Worm (Caenorhabditis elegans) whole organism, L1 larva: ENCODE results near the gene F10E9.3.
A peak's percentile ranks its signal among the peaks of the same experiment; 100 is the strongest.

Experiments
- C16A3.4 ChIP-seq: fragments of 150-350 bp; optimal IDR thresholded peaks from 2 replicates; lab custom pipeline; 2014; ENCODE audit warnings: missing biosample characterization, missing genetic modification characterization
- aha-1 ChIP-seq: fragments of 150-350 bp; optimal IDR thresholded peaks from 2 replicates; lab custom pipeline; 2014; ENCODE audit warnings: missing biosample characterization, missing genetic modification characterization
- ama-1 ChIP-seq: fragments of 150-350 bp; optimal IDR thresholded peaks from 2 replicates; lab custom pipeline; 2014
- blmp-1 ChIP-seq: fragments of 150-350 bp; optimal IDR thresholded peaks from 2 replicates; lab custom pipeline; 2014; ENCODE audit warnings: missing biosample characterization, missing genetic modification characterization
- ceh-82 ChIP-seq, 3 experiments: fragments of 150-350 bp in 1 of 3; sonication (generic microtip) in 2 of 3; optimal IDR thresholded peaks; 2 replicates each; lab custom pipeline; 2014 to 2017; ENCODE audit warnings: missing biosample characterization in 3 of 3, missing genetic modification characterization in 3 of 3
- ces-1 ChIP-seq: fragments of 150-350 bp; optimal IDR thresholded peaks from 2 replicates; lab custom pipeline; 2014; ENCODE audit warnings: missing biosample characterization, missing genetic modification reagents, missing genetic modification characterization
- dsc-1 ChIP-seq: sonication (generic microtip); optimal IDR thresholded peaks from 2 replicates; lab custom pipeline; 2016; ENCODE audit warnings: mild to moderate bottlenecking, missing genetic modification characterization, missing compliant biosample characterization
- efl-1 ChIP-seq, 4 experiments: fragments of 150-350 bp; optimal IDR thresholded peaks in 3 of 4; peaks in 1 of 4; 1 replicate in 1 of 4; 2 replicates in 3 of 4; lab custom pipeline; 2014; ENCODE audit warnings: missing biosample characterization in 2 of 4, missing genetic modification characterization in 2 of 4, missing genetic modification reagents in 2 of 4
- elt-2 ChIP-seq: sonication (generic microtip); optimal IDR thresholded peaks from 2 replicates; lab custom pipeline; 2016; ENCODE audit warnings: missing genetic modification characterization, mild to moderate bottlenecking, inconsistent platforms, missing compliant biosample characterization, missing genetic modification reagents
- elt-3 ChIP-seq, 6 experiments: fragments of 150-350 bp in 1 of 6; sonication (generic microtip); optimal IDR thresholded peaks; 2 replicates each; lab custom pipeline; 2017 to 2018; ENCODE audit warnings: missing biosample characterization in 6 of 6, missing genetic modification characterization in 6 of 6, inconsistent platforms in 1 of 6
- fkh-4 ChIP-seq: sonication (generic microtip); optimal IDR thresholded peaks from 2 replicates; lab custom pipeline; 2016; ENCODE audit warnings: missing compliant biosample characterization, missing genetic modification characterization, borderline replicate concordance
- fos-1 ChIP-seq: fragments of 150-350 bp; optimal IDR thresholded peaks from 2 replicates; lab custom pipeline; 2014; ENCODE audit warnings: missing biosample characterization, missing genetic modification characterization
- hlh-17 ChIP-seq: fragments of 200-800 bp; sonication (Bioruptor generic); optimal IDR thresholded peaks from 2 replicates; lab custom pipeline; 2018; ENCODE audit warnings: missing genetic modification characterization, mild to moderate bottlenecking, missing compliant biosample characterization, moderate library complexity, borderline replicate concordance
- hlh-4 ChIP-seq: sonication (generic microtip); optimal IDR thresholded peaks from 2 replicates; lab custom pipeline; 2016; ENCODE audit warnings: mild to moderate bottlenecking, missing genetic modification characterization, missing compliant biosample characterization
- irx-1 ChIP-seq: sonication (generic microtip); optimal IDR thresholded peaks from 2 replicates; lab custom pipeline; 2016; ENCODE audit warnings: missing genetic modification characterization, missing compliant biosample characterization
- isw-1 ChIP-seq: fragments of 200-800 bp; sonication (Bioruptor generic); IDR thresholded peaks from 2 replicates; pipeline ENCODE4 v1.3.6; 2022; ENCODE audit warnings: missing genetic modification characterization, missing compliant biosample characterization
- jun-1 ChIP-seq: fragments of 150-350 bp; optimal IDR thresholded peaks from 2 replicates; lab custom pipeline; 2014; ENCODE audit warnings: missing biosample characterization, missing genetic modification reagents, missing genetic modification characterization
- lin-14 ChIP-seq: fragments of 200-800 bp; sonication (Bioruptor generic); optimal IDR thresholded peaks from 2 replicates; lab custom pipeline; 2018; ENCODE audit warnings: mild to moderate bottlenecking, missing genetic modification characterization, moderate library complexity, missing compliant biosample characterization
- lin-35 ChIP-seq, 2 experiments: fragments of 150-350 bp; optimal IDR thresholded peaks; 2 replicates each; lab custom pipeline; 2014; ENCODE audit warnings: missing biosample characterization in 2 of 2, missing genetic modification characterization in 2 of 2, missing genetic modification reagents in 2 of 2
- lin-39 ChIP-seq: fragments of 150-350 bp; optimal IDR thresholded peaks from 2 replicates; lab custom pipeline; 2014; ENCODE audit warnings: missing biosample characterization, missing genetic modification reagents, missing genetic modification characterization
- lsy-2 ChIP-seq, 2 experiments: fragments of 150-350 bp; optimal IDR thresholded peaks; 2 replicates each; lab custom pipeline; 2014; ENCODE audit warnings: missing biosample characterization in 2 of 2, missing genetic modification characterization in 2 of 2
- mab-9 ChIP-seq: fragments of 200-800 bp; sonication (Bioruptor generic); IDR thresholded peaks from 2 replicates; pipeline ENCODE4 v1.3.6; 2022; ENCODE audit warnings: missing genetic modification reagents, missing genetic modification characterization, missing compliant biosample characterization
- mef-2 ChIP-seq: fragments of 150-350 bp; optimal IDR thresholded peaks from 2 replicates; lab custom pipeline; 2014; ENCODE audit warnings: missing biosample characterization, missing genetic modification characterization
- mep-1 ChIP-seq: fragments of 150-350 bp; optimal IDR thresholded peaks from 2 replicates; lab custom pipeline; 2014; ENCODE audit warnings: missing biosample characterization, missing genetic modification characterization
- nhr-12 ChIP-seq: sonication (generic microtip); optimal IDR thresholded peaks from 2 replicates; lab custom pipeline; 2017; ENCODE audit warnings: missing biosample characterization, missing genetic modification characterization
- nhr-19 ChIP-seq: fragments of 200-800 bp; sonication (Bioruptor generic); conservative IDR thresholded peaks from 2 replicates; pipeline ENCODE4 v1.3.6; 2022; ENCODE audit warnings: missing genetic modification characterization, missing compliant biosample characterization
- nhr-20 ChIP-seq: sonication (generic microtip); optimal IDR thresholded peaks from 2 replicates; lab custom pipeline; 2016; ENCODE audit warnings: mild to moderate bottlenecking, missing genetic modification characterization, missing compliant biosample characterization
- nhr-47 ChIP-seq: sonication (generic microtip); optimal IDR thresholded peaks from 2 replicates; lab custom pipeline; 2016; ENCODE audit warnings: mild to moderate bottlenecking, missing genetic modification characterization, moderate library complexity, missing compliant biosample characterization
- nhr-71 ChIP-seq: sonication (generic microtip); optimal IDR thresholded peaks from 2 replicates; lab custom pipeline; 2016; ENCODE audit warnings: mild to moderate bottlenecking, missing genetic modification characterization, moderate library complexity, missing compliant biosample characterization
- nhr-76 ChIP-seq: sonication (generic microtip); optimal IDR thresholded peaks from 2 replicates; lab custom pipeline; 2017; ENCODE audit warnings: missing biosample characterization, missing genetic modification characterization
- nhr-84 ChIP-seq: sonication (generic microtip); optimal IDR thresholded peaks from 2 replicates; lab custom pipeline; 2017; ENCODE audit warnings: missing biosample characterization, missing genetic modification characterization
- nhr-90 ChIP-seq: sonication (generic microtip); optimal IDR thresholded peaks from 2 replicates; lab custom pipeline; 2016; ENCODE audit warnings: mild to moderate bottlenecking, missing genetic modification characterization, missing compliant biosample characterization; ENCODE audit not compliant: poor library complexity
- pax-3 ChIP-seq: fragments of 200-800 bp; sonication (Bioruptor generic); optimal IDR thresholded peaks from 2 replicates; lab custom pipeline; 2018; ENCODE audit warnings: mild to moderate bottlenecking, missing genetic modification characterization, moderate library complexity, missing compliant biosample characterization
- pqm-1 ChIP-seq: sonication (generic microtip); optimal IDR thresholded peaks from 3 replicates; lab custom pipeline; 2017; ENCODE audit warnings: missing biosample characterization, missing genetic modification characterization
- rnt-1 ChIP-seq: sonication (generic microtip); optimal IDR thresholded peaks from 2 replicates; lab custom pipeline; 2016; ENCODE audit warnings: mild to moderate bottlenecking, missing genetic modification characterization, moderate library complexity, missing compliant biosample characterization
- sup-37 ChIP-seq: fragments of 200-800 bp; sonication (Bioruptor generic); optimal IDR thresholded peaks from 2 replicates; lab custom pipeline; 2018; ENCODE audit warnings: mild to moderate bottlenecking, missing genetic modification characterization, missing compliant biosample characterization
- swsn-7 ChIP-seq: sonication (generic microtip); optimal IDR thresholded peaks from 2 replicates; lab custom pipeline; 2016; ENCODE audit warnings: missing genetic modification characterization, missing compliant biosample characterization
- tlp-1 ChIP-seq: fragments of 150-350 bp; optimal IDR thresholded peaks from 2 replicates; lab custom pipeline; 2014; ENCODE audit warnings: missing biosample characterization, missing genetic modification characterization
- unc-130 ChIP-seq: fragments of 150-350 bp; optimal IDR thresholded peaks from 2 replicates; lab custom pipeline; 2017; ENCODE audit warnings: missing biosample characterization, missing genetic modification characterization, inconsistent platforms
- unc-62 ChIP-seq: fragments of 150-350 bp; optimal IDR thresholded peaks from 2 replicates; lab custom pipeline; 2014; ENCODE audit warnings: missing biosample characterization, missing genetic modification reagents, missing genetic modification characterization
- xbp-1 ChIP-seq: sonication (generic microtip); optimal IDR thresholded peaks from 2 replicates; lab custom pipeline; 2016; ENCODE audit warnings: missing genetic modification characterization, missing compliant biosample characterization
- zip-4 ChIP-seq: fragments of 200-800 bp; sonication (Bioruptor generic); optimal IDR thresholded peaks from 2 replicates; lab custom pipeline; 2018; ENCODE audit warnings: mild to moderate bottlenecking, missing genetic modification characterization, moderate library complexity, missing compliant biosample characterization
- ztf-11 ChIP-seq, 2 experiments: sonication (generic microtip); optimal IDR thresholded peaks; 2 replicates each; lab custom pipeline; 2016 to 2017; ENCODE audit warnings: missing genetic modification characterization in 2 of 2, missing biosample characterization in 1 of 2, missing compliant biosample characterization in 1 of 2
- ztf-4 ChIP-seq: fragments of 150-350 bp; optimal IDR thresholded peaks from 2 replicates; lab custom pipeline; 2014; ENCODE audit warnings: missing biosample characterization, missing genetic modification characterization

Gene F10E9.3

ce11 chrIII:8287519-8287918, 23.3 kb upstream of the F10E9.3 start (continued):
- TF ChIP-seq nhr-12 (tag; lab: Kevin White, UChicago): no peak
- peak; percentile 26 for TF ChIP-seq swsn-7 (tag; lab: Kevin White, UChicago)
- no peak for TF ChIP-seq nhr-84 (tag; lab: Kevin White, UChicago)
- no peak for TF ChIP-seq xbp-1 (tag; lab: Kevin White, UChicago)
- peak in 1 of 2 experiments; percentile 37 for TF ChIP-seq lsy-2 (tag; optimal IDR thresholded peaks at IDR 0.05; lab: Kevin White, UChicago)
- peak; percentile 20; the same call in 1 of the 2 replicates for TF ChIP-seq nhr-19 (GFP tag; lab: Robert Waterston, UW)
- TF ChIP-seq zip-4 (GFP tag; lab: Kevin White, UChicago): no peak
- TF ChIP-seq mef-2 (tag; lab: Kevin White, UChicago): no peak

ce11 chrIII:8289181-8289580, 21.6 kb upstream of the F10E9.3 start:
- TF ChIP-seq nhr-90: no peak
- TF ChIP-seq dsc-1 (tag; lab: Kevin White, UChicago): peak; percentile 29
- peak; percentile 36 for TF ChIP-seq blmp-1

- TF ChIP-seq ama-1 (lab: Kevin White, UChicago) (no peak), C16A3.4 (tag; lab: Kevin White, UChicago) (no peak), hlh-17 (GFP tag; lab: Kevin White, UChicago) (no peak), nhr-90 (no peak), swsn-7 (tag; lab: Kevin White, UChicago) (no peak), unc-62 (no peak), ceh-82 (tag; optimal IDR thresholded peaks at IDR 0.05; lab: Kevin White, UChicago) (no peak), zip-4 (GFP tag; lab: Kevin White, UChicago) (no peak), nhr-47 (tag; lab: Kevin White, UChicago) (no peak), fkh-4 (tag; lab: Kevin White, UChicago) (no peak), tlp-1 (tag; lab: Kevin White, UChicago) (peak; percentile 65), mep-1 (tag; lab: Kevin White, UChicago) (peak; percentile 23), nhr-71 (tag; lab: Kevin White, UChicago) (no peak), hlh-4 (tag; lab: Kevin White, UChicago) (no peak), ztf-11 (tag; optimal IDR thresholded peaks at IDR 0.05; lab: Kevin White, UChicago) (no peak), aha-1 (no peak), fos-1 (no peak), lsy-2 (tag; optimal IDR thresholded peaks at IDR 0.05; lab: Kevin White, UChicago) (peak in 1 of 2 experiments; percentile 7), lin-39 (tag; lab: Kevin White, UChicago) (no peak), nhr-84 (tag; lab: Kevin White, UChicago) (no peak), lin-35 (GFP tag; optimal IDR thresholded peaks at IDR 0.05; lab: Kevin White, UChicago) (peak in 1 of 2 experiments; percentile 29), ztf-4 (no peak), mab-9 (no peak), nhr-20 (tag; lab: Kevin White, UChicago) (no peak), nhr-12 (tag; lab: Kevin White, UChicago) (no peak), sup-37 (no peak), unc-130 (tag; lab: Kevin White, UChicago) (no peak), isw-1 (no peak), elt-3 (tag; optimal IDR thresholded peaks at IDR 0.05; lab: Kevin White, UChicago) (peak in 1 of 6 experiments; percentile 33), jun-1 (peak; percentile 23), lin-14 (GFP tag; lab: Kevin White, UChicago) (peak; percentile 12), rnt-1 (tag; lab: Kevin White, UChicago) (no peak), pqm-1 (tag; lab: Kevin White, UChicago) (peak; percentile 83), dsc-1 (tag; lab: Kevin White, UChicago) (no peak), pax-3 (tag; lab: Kevin White, UChicago) (no peak), blmp-1 (peak; percentile 84), nhr-76 (tag; lab: Kevin White, UChicago) (no peak), efl-1 (optimal IDR thresholded peaks at IDR 0.05; lab: Kevin White, UChicago) (no peak), efl-1 (GFP tag; optimal IDR thresholded peaks at IDR 0.05 in 1 of 2; lab: Kevin White, UChicago) (peak in 1 of 2 experiments; percentile 41), ces-1 (GFP tag; lab: Kevin White, UChicago) (no peak), elt-2 (tag; lab: Kevin White, UChicago) (peak; percentile 85), irx-1 (tag; lab: Kevin White, UChicago) (no peak)
These were observed 19.4 kb upstream of the F10E9.3 start for ce11 chrIII:8291268-8292032.
